Fruit fly (Drosophila melanogaster): ENCODE results near the gene Srrm1.

Srrm1 gene

DNA sequence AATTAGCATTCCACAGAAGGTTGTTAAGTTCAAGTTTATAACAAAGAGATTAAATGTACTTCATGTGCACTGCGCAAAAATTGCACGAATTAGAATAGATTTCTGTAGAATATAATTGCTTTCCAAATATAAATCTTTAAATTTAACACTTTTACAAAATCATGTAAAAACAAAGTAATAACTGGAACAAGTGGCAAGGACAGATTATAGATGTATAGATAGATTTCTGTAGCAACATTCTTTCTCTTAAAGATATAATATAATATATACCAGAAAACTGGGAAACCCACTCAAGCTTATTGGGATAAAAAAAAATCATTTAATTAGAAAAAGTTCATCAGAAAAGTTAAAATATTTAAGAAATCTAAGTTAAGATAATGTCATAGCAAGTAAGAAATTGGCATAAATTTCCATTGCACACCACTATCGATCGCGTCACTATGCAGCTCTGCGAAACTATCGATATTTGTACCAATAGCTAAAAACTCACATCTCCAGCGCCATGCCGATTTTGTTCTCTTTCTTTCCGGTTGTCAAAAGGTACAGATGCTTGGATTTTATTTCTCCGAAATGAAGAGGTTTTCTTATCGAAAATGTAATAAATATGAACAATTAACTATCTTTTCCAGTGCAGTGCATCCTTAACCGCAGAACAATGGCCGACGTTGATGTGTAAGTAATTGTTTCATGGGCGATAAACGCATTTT, 13.6 kb upstream of the Srrm1 start, which contains the start of gene RpS12 (continued):
- peak; percentile 91 for TF ChIP-seq NfI (GFP tag; optimal IDR thresholded peaks at IDR 0.05)
- TF ChIP-seq stwl (tag; optimal IDR thresholded peaks at IDR 0.05): peak; percentile 74
- peak; percentile 85 for TF ChIP-seq ato (GFP tag; IDR thresholded peaks at IDR 0.05; ENCODE audit: partially characterized antibody)
- peak; percentile 58 for TF ChIP-seq Nf-YA (GFP tag; IDR thresholded peaks at IDR 0.05)
- peak; percentile 59 for TF ChIP-seq CG4820 (GFP tag; optimal IDR thresholded peaks at IDR 0.05)
- TF ChIP-seq hb (GFP tag; IDR thresholded peaks at IDR 0.05; ENCODE audit: partially characterized antibody): peak; percentile 82
- peak; percentile 57 for TF ChIP-seq seq (GFP tag; IDR thresholded peaks at IDR 0.05)
- peak; percentile 80 for TF ChIP-seq CG34422 (GFP tag; IDR thresholded peaks at IDR 0.05)
- peak; percentile 44 for TF ChIP-seq CG8281 (tag; optimal IDR thresholded peaks at IDR 0.05)
- TF ChIP-seq Hsf (GFP tag; optimal IDR thresholded peaks at IDR 0.05): peak; percentile 85
- TF ChIP-seq chm (GFP tag; IDR thresholded peaks at IDR 0.05): peak; percentile 92
- TF ChIP-seq CG9215 (GFP tag; IDR thresholded peaks at IDR 0.05): peak; percentile 60
- peak; percentile 58 for TF ChIP-seq al (GFP tag; IDR thresholded peaks at IDR 0.05)
- TF ChIP-seq zf30C (GFP tag; optimal IDR thresholded peaks at IDR 0.05): no peak
- peak; percentile 7; the same call in 1 of the 2 replicates for TF ChIP-seq Adf1 (GFP tag; IDR thresholded peaks at IDR 0.05)
- TF ChIP-seq C15 (GFP tag; IDR thresholded peaks at IDR 0.05): 0 out of 3 replicates have a peak, but pooled peaks have one; percentile 5
- TF ChIP-seq MESR4 (GFP tag; optimal IDR thresholded peaks at IDR 0.05): peak; percentile 99
- TF ChIP-seq CG9817 (tag; optimal IDR thresholded peaks at IDR 0.05): peak; percentile 73
- TF ChIP-seq CoRest (tag; optimal IDR thresholded peaks at IDR 0.05): peak; percentile 71
- TF ChIP-seq CG7839 (tag; optimal IDR thresholded peaks at IDR 0.05): peak; percentile 70
- TF ChIP-seq Atf6 (GFP tag; IDR thresholded peaks at IDR 0.05): peak; percentile 73
- peak; percentile 73 for TF ChIP-seq CG12659 (GFP tag; optimal IDR thresholded peaks at IDR 0.05)
- peak; percentile 22 for TF ChIP-seq jing (GFP tag; optimal IDR thresholded peaks at IDR 0.05)
- TF ChIP-seq Stat92E (GFP tag; optimal IDR thresholded peaks at IDR 0.05): peak in 1 of 3 experiments; percentile 59
- TF ChIP-seq Fer3 (tag; optimal IDR thresholded peaks at IDR 0.05): peak; percentile 84
- peak; percentile 48 for TF ChIP-seq CG4617 (GFP tag; optimal IDR thresholded peaks at IDR 0.05; ENCODE audit: borderline replicate concordance)
- peak; percentile 86 for TF ChIP-seq Mes4 (GFP tag; optimal IDR thresholded peaks at IDR 0.05)
- TF ChIP-seq CG18619 (GFP tag; optimal IDR thresholded peaks at IDR 0.05): peak; percentile 87
- peak; percentile 76 for TF ChIP-seq Dll (GFP tag; IDR thresholded peaks at IDR 0.05; ENCODE audit: partially characterized antibody)
- peak; percentile 45 for TF ChIP-seq CTCF (GFP tag; optimal IDR thresholded peaks at IDR 0.05)
- TF ChIP-seq Dfd (GFP tag; optimal IDR thresholded peaks at IDR 0.05): no peak
- peak; percentile 82 for TF ChIP-seq CG32532 (GFP tag; IDR thresholded peaks at IDR 0.05)
- peak; percentile 24 for TF ChIP-seq twi (tag; optimal IDR thresholded peaks at IDR 0.05)
- TF ChIP-seq MTF-1 (GFP tag; optimal IDR thresholded peaks at IDR 0.05; ENCODE audit: borderline replicate concordance): peak; percentile 94
- TF ChIP-seq CG11093 (GFP tag; IDR thresholded peaks at IDR 0.05): no peak
- peak; percentile 77 for TF ChIP-seq CG14441 (GFP tag; IDR thresholded peaks at IDR 0.05)
- TF ChIP-seq HLH3B (GFP tag; IDR thresholded peaks at IDR 0.05): peak; percentile 60
- peak; percentile 68 for TF ChIP-seq Side (GFP tag; optimal IDR thresholded peaks at IDR 0.05)
- peak; percentile 72 for TF ChIP-seq ATbp (GFP tag; optimal IDR thresholded peaks at IDR 0.05)
- TF ChIP-seq CG42726 (GFP tag; IDR thresholded peaks at IDR 0.05; ENCODE audit: partially characterized antibody): peak; percentile 86
- peak; percentile 76 for TF ChIP-seq CG3847 (GFP tag; IDR thresholded peaks at IDR 0.05)
- peak; percentile 50 for TF ChIP-seq CG10979 (tag; optimal IDR thresholded peaks at IDR 0.05)
- TF ChIP-seq lov (optimal IDR thresholded peaks at IDR 0.05): no peak
- peak; percentile 88 for TF ChIP-seq lov (GFP tag; IDR thresholded peaks at IDR 0.05)
- TF ChIP-seq CG7928 (GFP tag; optimal IDR thresholded peaks at IDR 0.05): peak; percentile 51
- peak; percentile 65 for TF ChIP-seq Atf-2 (GFP tag; optimal IDR thresholded peaks at IDR 0.05)
- TF ChIP-seq Sry-δ (GFP tag; optimal IDR thresholded peaks at IDR 0.05): peak; percentile 97
- TF ChIP-seq CG6683 (GFP tag; optimal IDR thresholded peaks at IDR 0.05): peak; percentile 53
- TF ChIP-seq CG2202 (tag; optimal IDR thresholded peaks at IDR 0.05): peak; percentile 67
